Worm (Caenorhabditis elegans) whole organism, L3 larva: ENCODE measurements around the gene ZK792.1.

ENCODE experiments used
- ama-1 ChIP-seq: fragments of 150-350 bp; optimal IDR thresholded peaks from 2 replicates; lab custom pipeline; 2018
- ceh-16 ChIP-seq: sonication (generic microtip); optimal IDR thresholded peaks from 2 replicates; lab custom pipeline; 2017; ENCODE audit warnings: missing biosample characterization, missing genetic modification characterization
- ceh-28 ChIP-seq: fragments of 150-350 bp; optimal IDR thresholded peaks from 2 replicates; lab custom pipeline; 2014; ENCODE audit warnings: missing biosample characterization, missing genetic modification reagents, missing genetic modification characterization
- ceh-82 ChIP-seq: fragments of 150-350 bp; optimal IDR thresholded peaks from 2 replicates; lab custom pipeline; 2014; ENCODE audit warnings: missing biosample characterization, missing genetic modification characterization
- ceh-9 ChIP-seq: sonication (generic microtip); optimal IDR thresholded peaks from 2 replicates; lab custom pipeline; 2018; ENCODE audit warnings: missing biosample characterization, missing genetic modification characterization
- daf-12 ChIP-seq: fragments of 150-350 bp; optimal IDR thresholded peaks from 2 replicates; lab custom pipeline; 2014; ENCODE audit warnings: missing biosample characterization, missing genetic modification reagents, missing genetic modification characterization
- egl-27 ChIP-seq: sonication (generic microtip); optimal IDR thresholded peaks from 4 replicates; lab custom pipeline; 2017; ENCODE audit warnings: missing biosample characterization, missing genetic modification reagents, missing genetic modification characterization
- egl-5 ChIP-seq: fragments of 150-350 bp; optimal IDR thresholded peaks from 2 replicates; lab custom pipeline; 2017; ENCODE audit warnings: missing biosample characterization, missing genetic modification reagents, missing genetic modification characterization, inconsistent platforms
- elt-1 ChIP-seq: fragments of 150-350 bp; optimal IDR thresholded peaks from 2 replicates; lab custom pipeline; 2014; ENCODE audit warnings: missing biosample characterization, missing genetic modification characterization
- elt-2 ChIP-seq: sonication (generic microtip); optimal IDR thresholded peaks from 2 replicates; lab custom pipeline; 2016; ENCODE audit warnings: missing genetic modification reagents, mild to moderate bottlenecking, missing genetic modification characterization, missing compliant biosample characterization
- elt-3 ChIP-seq, 3 experiments: fragments of 150-350 bp in 1 of 3; sonication (generic microtip) in 2 of 3; optimal IDR thresholded peaks; 2 replicates in 2 of 3; 4 replicates in 1 of 3; lab custom pipeline; 2014 to 2017; ENCODE audit warnings: missing biosample characterization in 3 of 3, missing genetic modification characterization in 3 of 3
- fkh-10 ChIP-seq: sonication (generic microtip); optimal IDR thresholded peaks from 2 replicates; lab custom pipeline; 2017; ENCODE audit warnings: missing biosample characterization, missing genetic modification reagents, missing genetic modification characterization
- fkh-2 ChIP-seq: fragments of 150-350 bp; optimal IDR thresholded peaks from 2 replicates; lab custom pipeline; 2014; ENCODE audit warnings: missing biosample characterization, missing genetic modification reagents, missing genetic modification characterization
- fos-1 ChIP-seq: fragments of 150-350 bp; optimal IDR thresholded peaks from 2 replicates; lab custom pipeline; 2014; ENCODE audit warnings: missing biosample characterization, missing genetic modification characterization
- hmg-11 ChIP-seq: sonication (generic microtip); optimal IDR thresholded peaks from 2 replicates; lab custom pipeline; 2016; ENCODE audit warnings: missing genetic modification characterization, missing compliant biosample characterization
- jun-1 ChIP-seq: fragments of 150-350 bp; optimal IDR thresholded peaks from 2 replicates; lab custom pipeline; 2014; ENCODE audit warnings: missing biosample characterization, missing genetic modification reagents, missing genetic modification characterization
- lin-15B ChIP-seq: fragments of 150-350 bp; optimal IDR thresholded peaks from 2 replicates; lab custom pipeline; 2014; ENCODE audit warnings: missing biosample characterization, missing genetic modification characterization
- lin-39 ChIP-seq: fragments of 150-350 bp; optimal IDR thresholded peaks from 2 replicates; lab custom pipeline; 2018; ENCODE audit warnings: missing biosample characterization, missing genetic modification reagents, missing genetic modification characterization
- lsy-12 ChIP-seq: sonication (generic microtip); optimal IDR thresholded peaks from 2 replicates; lab custom pipeline; 2016; ENCODE audit warnings: mild to moderate bottlenecking, missing genetic modification characterization, missing compliant biosample characterization
- mdl-1 ChIP-seq: fragments of 150-350 bp; optimal IDR thresholded peaks from 2 replicates; lab custom pipeline; 2014; ENCODE audit warnings: missing biosample characterization, missing genetic modification characterization
- mml-1 ChIP-seq: fragments of 150-350 bp; sonication (generic microtip); optimal IDR thresholded peaks from 3 replicates; lab custom pipeline; 2014; ENCODE audit warnings: missing biosample characterization, missing genetic modification characterization
- nfya-1 ChIP-seq: sonication (generic microtip); optimal IDR thresholded peaks from 2 replicates; lab custom pipeline; 2017; ENCODE audit warnings: missing genetic modification characterization, mild to moderate bottlenecking, missing compliant biosample characterization, antibody characterized with exemption, moderate library complexity; ENCODE audit not compliant: insufficient read depth
- nhr-12 ChIP-seq: fragments of 150-350 bp; optimal IDR thresholded peaks from 2 replicates; lab custom pipeline; 2014; ENCODE audit warnings: missing biosample characterization, missing genetic modification characterization
- nhr-23 ChIP-seq: fragments of 150-350 bp; optimal IDR thresholded peaks from 2 replicates; lab custom pipeline; 2014; ENCODE audit warnings: missing biosample characterization, missing genetic modification reagents, missing genetic modification characterization
- nhr-237 ChIP-seq: fragments of 150-350 bp; optimal IDR thresholded peaks from 2 replicates; lab custom pipeline; 2014; ENCODE audit warnings: missing biosample characterization, missing genetic modification characterization
- nhr-25 ChIP-seq: sonication (generic microtip); optimal IDR thresholded peaks from 2 replicates; lab custom pipeline; 2017; ENCODE audit warnings: missing biosample characterization, missing genetic modification characterization
- nhr-28 ChIP-seq: fragments of 150-350 bp; optimal IDR thresholded peaks from 2 replicates; lab custom pipeline; 2014; ENCODE audit warnings: missing biosample characterization, missing genetic modification characterization
- nhr-76 ChIP-seq: fragments of 150-350 bp; sonication (generic microtip); optimal IDR thresholded peaks from 5 replicates; lab custom pipeline; 2014; ENCODE audit warnings: missing biosample characterization, missing genetic modification characterization
- nhr-77 ChIP-seq: fragments of 150-350 bp; optimal IDR thresholded peaks from 2 replicates; lab custom pipeline; 2014; ENCODE audit warnings: missing biosample characterization, missing genetic modification characterization
- pha-4 ChIP-seq: fragments of 150-350 bp; optimal IDR thresholded peaks from 2 replicates; lab custom pipeline; 2014; ENCODE audit warnings: missing biosample characterization, missing genetic modification reagents, missing genetic modification characterization
- pqm-1 ChIP-seq: fragments of 150-350 bp; optimal IDR thresholded peaks from 2 replicates; lab custom pipeline; 2017; ENCODE audit warnings: missing biosample characterization, missing genetic modification characterization, inconsistent platforms
- skn-1 ChIP-seq: fragments of 150-350 bp; optimal IDR thresholded peaks from 2 replicates; lab custom pipeline; 2014; ENCODE audit warnings: missing biosample characterization, missing genetic modification characterization
- snpc-4 ChIP-seq: fragments of 150-350 bp; optimal IDR thresholded peaks from 2 replicates; lab custom pipeline; 2014; ENCODE audit warnings: missing biosample characterization, missing genetic modification characterization
- tbx-2 ChIP-seq: sonication (generic microtip); optimal IDR thresholded peaks from 2 replicates; lab custom pipeline; 2016; ENCODE audit warnings: mild to moderate bottlenecking, missing genetic modification characterization, missing compliant biosample characterization
- unc-39 ChIP-seq: sonication (generic microtip); optimal IDR thresholded peaks from 4 replicates; lab custom pipeline; 2017; ENCODE audit warnings: missing biosample characterization, missing genetic modification characterization
- unc-62 ChIP-seq: fragments of 150-350 bp; sonication (generic microtip); optimal IDR thresholded peaks from 4 replicates; lab custom pipeline; 2014; ENCODE audit warnings: missing biosample characterization, missing genetic modification reagents, missing genetic modification characterization
- zag-1 ChIP-seq: fragments of 150-350 bp; optimal IDR thresholded peaks from 2 replicates; lab custom pipeline; 2014; ENCODE audit warnings: missing biosample characterization, missing genetic modification characterization
- ztf-11 ChIP-seq: fragments of 150-350 bp; optimal IDR thresholded peaks from 2 replicates; lab custom pipeline; 2014; ENCODE audit warnings: missing biosample characterization, missing genetic modification characterization
- ztf-4 ChIP-seq: fragments of 150-350 bp; optimal IDR thresholded peaks from 2 replicates; lab custom pipeline; 2014; ENCODE audit warnings: missing biosample characterization, missing genetic modification characterization

The ZK792.1 gene

DNA sequence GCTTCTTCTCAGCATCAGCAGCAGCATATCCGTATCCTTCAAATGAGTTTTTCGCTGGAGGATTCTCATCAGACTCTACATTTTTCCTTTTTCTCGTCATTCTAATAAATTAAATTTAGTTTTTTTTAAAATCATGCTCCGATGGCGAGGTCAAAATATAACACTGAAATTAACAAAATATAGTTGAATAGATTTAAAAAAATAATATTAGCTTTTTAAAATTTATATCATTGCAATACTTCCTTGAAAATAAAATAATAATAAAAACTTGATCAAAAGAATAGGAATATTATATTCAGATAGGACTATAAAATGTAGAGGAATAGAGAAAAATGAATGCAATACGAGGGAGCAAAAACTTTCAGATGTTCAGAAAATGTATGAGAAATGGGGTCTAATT is 28.4 kb downstream of the ZK792.1 start, which contains the start of gene ZK792.5:
Gene ZK792.5, minus strand, starts transcription at position 101 of the 400 bp plus-strand sequence.
- TF ChIP-seq lin-15B (no peak), skn-1 (tag; lab: Kevin White, UChicago) (no peak), ama-1 (lab: Kevin White, UChicago) (no peak), ztf-11 (no peak), tbx-2 (tag; lab: Kevin White, UChicago) (no peak), ztf-4 (tag; lab: Kevin White, UChicago) (no peak), ceh-9 (tag; lab: Kevin White, UChicago) (no peak), daf-12 (tag; lab: Kevin White, UChicago) (no peak), elt-3 (tag; optimal IDR thresholded peaks at IDR 0.05; lab: Kevin White, UChicago) (no peak), lin-39 (tag; lab: Kevin White, UChicago) (no peak), mml-1 (tag; lab: Kevin White, UChicago) (no peak), nhr-77 (no peak), nhr-12 (tag; lab: Kevin White, UChicago) (no peak), elt-1 (tag; lab: Kevin White, UChicago) (no peak), pqm-1 (tag; lab: Kevin White, UChicago) (no peak), zag-1 (tag; lab: Kevin White, UChicago) (no peak), egl-5 (tag; lab: Kevin White, UChicago) (no peak), jun-1 (tag; lab: Kevin White, UChicago) (no peak)

DNA sequence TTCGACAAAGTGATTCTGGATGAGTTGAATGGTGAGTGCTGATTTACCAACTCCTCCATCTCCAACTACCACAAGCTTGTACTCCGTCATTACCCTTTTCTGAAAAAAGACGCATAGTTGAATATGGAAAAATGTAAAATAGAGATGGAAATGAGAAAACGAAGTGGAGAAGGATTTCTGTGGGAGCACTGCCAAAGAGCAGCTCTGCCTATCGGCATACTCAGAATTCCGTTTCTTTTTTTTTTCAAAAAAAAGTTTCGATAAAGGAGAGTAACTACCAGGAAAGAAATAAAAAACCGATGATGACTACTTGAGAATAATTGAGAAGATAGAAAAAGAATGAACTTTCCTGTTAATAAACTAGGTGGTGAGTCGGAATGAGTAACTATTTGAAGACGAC is 31.3 kb downstream of the ZK792.1 start, which contains the start of gene let-60:
Gene let-60, minus strand, starts transcription at position 101 of the 400 bp plus-strand sequence.
- no peak for TF ChIP-seq lin-39 (tag; lab: Kevin White, UChicago)
- TF ChIP-seq ceh-28: no peak
- TF ChIP-seq nhr-23 (tag; lab: Kevin White, UChicago): no peak
- TF ChIP-seq tbx-2 (tag; lab: Kevin White, UChicago): no peak
- TF ChIP-seq pha-4: no peak
- no peak for TF ChIP-seq fkh-10
- TF ChIP-seq unc-62 (GFP tag; lab: Kevin White, UChicago): no peak
- TF ChIP-seq nfya-1 (tag; lab: Kevin White, UChicago): no peak
- TF ChIP-seq nhr-25 (tag; lab: Kevin White, UChicago): no peak
- no peak for TF ChIP-seq snpc-4 (tag; lab: Kevin White, UChicago)
- TF ChIP-seq fkh-2 (tag; lab: Kevin White, UChicago): no peak
- no peak for TF ChIP-seq elt-2 (tag; lab: Kevin White, UChicago)
- no peak for TF ChIP-seq nhr-76 (tag; lab: Kevin White, UChicago)
- no peak for TF ChIP-seq pqm-1 (tag; lab: Kevin White, UChicago)

DNA sequence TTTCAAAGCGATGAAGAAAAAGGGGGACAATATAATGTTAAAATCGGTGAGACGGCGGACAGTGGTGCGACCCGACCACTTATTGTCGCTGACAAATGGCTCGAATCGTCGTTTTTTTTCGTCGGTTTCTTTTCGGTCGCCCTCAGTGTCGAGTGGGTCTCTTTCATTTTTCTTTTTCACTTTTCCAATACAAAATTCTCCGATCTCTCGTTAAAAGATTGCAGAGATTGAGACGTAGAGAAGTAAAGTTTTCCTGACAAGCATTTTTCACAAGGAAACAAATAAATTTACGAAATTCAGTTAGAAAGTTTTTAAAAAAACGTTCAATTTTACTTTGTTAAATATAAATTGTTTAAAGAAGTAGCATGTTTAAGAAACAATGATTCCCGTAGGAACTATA is 31.9 kb downstream of the ZK792.1 start:
- TF ChIP-seq skn-1 (tag; lab: Kevin White, UChicago) (no peak), snpc-4 (tag; lab: Kevin White, UChicago) (no peak), ztf-4 (tag; lab: Kevin White, UChicago) (no peak), ceh-9 (tag; lab: Kevin White, UChicago) (no peak), nfya-1 (tag; lab: Kevin White, UChicago) (no peak), lin-39 (tag; lab: Kevin White, UChicago) (peak; percentile 27), ceh-16 (tag; lab: Kevin White, UChicago) (no peak), hmg-11 (tag; lab: Kevin White, UChicago) (no peak)

DNA sequence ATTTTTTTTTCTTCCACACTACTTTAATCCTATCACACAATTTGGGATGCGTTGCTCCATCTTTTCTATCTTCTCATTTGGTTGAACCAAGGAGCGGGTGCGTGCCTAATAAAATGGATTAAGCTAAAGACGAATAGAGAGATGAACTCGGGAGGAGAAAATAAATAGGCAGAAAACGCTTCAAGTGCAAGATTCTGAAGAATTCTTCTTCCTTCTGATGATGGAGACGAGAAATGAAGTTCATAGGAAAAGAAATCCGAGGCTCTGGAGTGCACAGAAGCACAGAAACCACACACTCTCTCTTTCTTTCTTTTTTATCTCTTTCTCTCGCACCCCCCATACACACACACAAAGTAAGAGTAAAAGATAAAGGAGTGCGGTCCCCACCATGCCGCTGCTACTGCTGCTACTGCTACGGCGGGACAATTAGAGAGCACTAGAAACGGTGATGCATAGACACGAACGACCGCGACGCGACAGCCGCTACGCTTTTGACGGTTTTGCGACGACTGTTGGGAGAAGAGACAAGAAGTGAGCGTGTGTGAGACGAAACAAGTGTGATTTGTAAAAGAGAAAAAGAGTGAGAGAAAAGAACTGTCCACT is 32.5 kb downstream of the ZK792.1 start:
- TF ChIP-seq nhr-237 (tag; lab: Kevin White, UChicago) (no peak), nhr-23 (tag; lab: Kevin White, UChicago) (peak; percentile 75), elt-1 (tag; lab: Kevin White, UChicago) (peak; percentile 22), pqm-1 (tag; lab: Kevin White, UChicago) (peak; percentile 88), fkh-10 (peak; percentile 41), jun-1 (tag; lab: Kevin White, UChicago) (peak; percentile 78), pha-4 (peak; percentile 92), snpc-4 (tag; lab: Kevin White, UChicago) (peak; percentile 60), elt-3 (tag; optimal IDR thresholded peaks at IDR 0.05; lab: Kevin White, UChicago) (peak in 2 of 3 experiments; percentile 51 to 61), elt-2 (tag; lab: Kevin White, UChicago) (peak; percentile 96), lin-39 (tag; lab: Kevin White, UChicago) (peak; percentile 73), unc-62 (GFP tag; lab: Kevin White, UChicago) (peak; percentile 33), fos-1 (tag; lab: Kevin White, UChicago) (peak; percentile 1), skn-1 (tag; lab: Kevin White, UChicago) (peak; percentile 47), hmg-11 (tag; lab: Kevin White, UChicago) (peak; percentile 64), nhr-25 (tag; lab: Kevin White, UChicago) (peak; percentile 86), ceh-28 (peak; percentile 51), nfya-1 (tag; lab: Kevin White, UChicago) (peak; percentile 84), lin-15B (peak; percentile 62), egl-27 (tag; lab: Kevin White, UChicago) (peak; percentile 26), mdl-1 (no peak), lsy-12 (tag; lab: Kevin White, UChicago) (peak; percentile 51), nhr-28 (tag; lab: Kevin White, UChicago) (no peak), unc-39 (tag; lab: Kevin White, UChicago) (peak; percentile 24), ama-1 (lab: Kevin White, UChicago) (peak; percentile 47), daf-12 (tag; lab: Kevin White, UChicago) (no peak), tbx-2 (tag; lab: Kevin White, UChicago) (peak; percentile 38), fkh-2 (tag; lab: Kevin White, UChicago) (no peak), nhr-12 (tag; lab: Kevin White, UChicago) (no peak), ceh-82 (tag; lab: Kevin White, UChicago) (peak; percentile 7)
